Fruit fly (Drosophila melanogaster): Measurements from ENCODE around the gene Pus1.

The Pus1 gene

dm6 chr3R:20555023-20555422 is 37.4 kb downstream of the Pus1 start (continued):
- no peak for TF ChIP-seq ewg (GFP tag; optimal IDR thresholded peaks at IDR 0.05)
- no peak for TF ChIP-seq CG11456 (GFP tag; IDR thresholded peaks at IDR 0.05)
- no peak for TF ChIP-seq pros (GFP tag; optimal IDR thresholded peaks at IDR 0.05)
- TF ChIP-seq CG11085 (GFP tag; IDR thresholded peaks at IDR 0.05): no peak
- no peak for TF ChIP-seq da (GFP tag; optimal IDR thresholded peaks at IDR 0.05)
- no peak for TF ChIP-seq Ssrp (tag; optimal IDR thresholded peaks at IDR 0.05)
- TF ChIP-seq ham (GFP tag; IDR thresholded peaks at IDR 0.05): no peak
- no peak for TF ChIP-seq CG4360 (GFP tag; IDR thresholded peaks at IDR 0.05)
- no peak for TF ChIP-seq B-H2 (GFP tag; optimal IDR thresholded peaks at IDR 0.05)
- peak; percentile 2 for TF ChIP-seq NfI (GFP tag; optimal IDR thresholded peaks at IDR 0.05)
- TF ChIP-seq Rx (GFP tag; IDR thresholded peaks at IDR 0.05): no peak
- TF ChIP-seq p53 (GFP tag; optimal IDR thresholded peaks at IDR 0.05): no peak
- TF ChIP-seq CG5180 (GFP tag; optimal IDR thresholded peaks at IDR 0.05): peak; percentile 53
- no peak for TF ChIP-seq btn (GFP tag; optimal IDR thresholded peaks at IDR 0.05)
- TF ChIP-seq ro (GFP tag; IDR thresholded peaks at IDR 0.05): no peak; the same call in 1 of the 2 replicates
- TF ChIP-seq Gug (GFP tag; IDR thresholded peaks at IDR 0.05): no peak
- TF ChIP-seq nom (GFP tag; optimal IDR thresholded peaks at IDR 0.05): no peak
- no peak for TF ChIP-seq CG7786 (GFP tag; optimal IDR thresholded peaks at IDR 0.05)
- peak; percentile 23 for TF ChIP-seq CG30403 (GFP tag; optimal IDR thresholded peaks at IDR 0.05)
- no peak for TF ChIP-seq MTF-1 (GFP tag; optimal IDR thresholded peaks at IDR 0.05; ENCODE audit: borderline replicate concordance)
- no peak for TF ChIP-seq CG6654 (GFP tag; optimal IDR thresholded peaks at IDR 0.05)
- peak; percentile 60 for TF ChIP-seq Aef1 (GFP tag; IDR thresholded peaks at IDR 0.05)
- peak; percentile 50 for TF ChIP-seq CG1233 (GFP tag; optimal IDR thresholded peaks at IDR 0.05)
- TF ChIP-seq CG1024 (GFP tag; IDR thresholded peaks at IDR 0.05): 0 out of 2 replicates have a peak, but pooled peaks have one; percentile 12
- peak; percentile 11 for TF ChIP-seq tup (GFP tag; optimal IDR thresholded peaks at IDR 0.05)
- no peak for TF ChIP-seq CG18011 (GFP tag; optimal IDR thresholded peaks at IDR 0.05)
- no peak for TF ChIP-seq CG8290 (GFP tag; optimal IDR thresholded peaks at IDR 0.05)
- TF ChIP-seq CG8290 (tag; optimal IDR thresholded peaks at IDR 0.05): no peak
- no peak for TF ChIP-seq Hey (tag; optimal IDR thresholded peaks at IDR 0.05)
- no peak for TF ChIP-seq Max (GFP tag; optimal IDR thresholded peaks at IDR 0.05)
- TF ChIP-seq Optix (GFP tag; IDR thresholded peaks at IDR 0.05): no peak
- no peak for TF ChIP-seq CG2889 (GFP tag; IDR thresholded peaks at IDR 0.05)
- peak; percentile 61 for TF ChIP-seq mam (GFP tag; optimal IDR thresholded peaks at IDR 0.05)
- TF ChIP-seq psq (GFP tag; optimal IDR thresholded peaks at IDR 0.05): no peak
- TF ChIP-seq pfk (GFP tag; optimal IDR thresholded peaks at IDR 0.05): no peak
- TF ChIP-seq gcm2 (GFP tag; optimal IDR thresholded peaks at IDR 0.05): no peak
- TF ChIP-seq Hsf (GFP tag; optimal IDR thresholded peaks at IDR 0.05): no peak
- TF ChIP-seq CG13894 (tag; optimal IDR thresholded peaks at IDR 0.05): peak; percentile 67
- TF ChIP-seq Dek (tag; optimal IDR thresholded peaks at IDR 0.05): peak; percentile 41
- no peak for TF ChIP-seq CG33557 (GFP tag; optimal IDR thresholded peaks at IDR 0.05)
- peak; percentile 82 for TF ChIP-seq CG7839 (tag; optimal IDR thresholded peaks at IDR 0.05)
- TF ChIP-seq CG3838 (GFP tag; optimal IDR thresholded peaks at IDR 0.05): no peak
- no peak for TF ChIP-seq fd96Cb (tag; optimal IDR thresholded peaks at IDR 0.05)
- no peak for TF ChIP-seq CG10147 (GFP tag; optimal IDR thresholded peaks at IDR 0.05)
- no peak for TF ChIP-seq CG17612 (GFP tag; IDR thresholded peaks at IDR 0.05)
- TF ChIP-seq ac (GFP tag; optimal IDR thresholded peaks at IDR 0.05): no peak
- TF ChIP-seq Bteb2 (GFP tag; optimal IDR thresholded peaks at IDR 0.05): no peak
- peak; percentile 76; the same call in 1 of the 2 replicates for TF ChIP-seq chm (GFP tag; IDR thresholded peaks at IDR 0.05)
- TF ChIP-seq CG4617 (GFP tag; optimal IDR thresholded peaks at IDR 0.05; ENCODE audit: borderline replicate concordance): no peak
- TF ChIP-seq Deaf1 (tag; optimal IDR thresholded peaks at IDR 0.05): peak; percentile 44
- peak; percentile 53; the same call in 1 of the 2 replicates for TF ChIP-seq al (GFP tag; IDR thresholded peaks at IDR 0.05)
- peak; percentile 87 for TF ChIP-seq vvl (GFP tag; IDR thresholded peaks at IDR 0.05)

All from whole organism, embryonic.